Worm (Caenorhabditis elegans): ENCODE measurements around the gene ndub-3.

The ndub-3 gene

ce11 chrII:8994336-8994735 lies 29.6 kb upstream of the ndub-3 start, which contains the start of gene F44G4.1:
Gene F44G4.1, plus strand, starts transcription at chrII:8994636.
- TF ChIP-seq nhr-47 (tag; optimal IDR thresholded peaks at IDR 0.05) (no peak), ztf-11 (tag; optimal IDR thresholded peaks at IDR 0.05) (no peak)

- TF ChIP-seq elt-2 (tag; optimal IDR thresholded peaks at IDR 0.05) (no peak), mep-1 (tag; optimal IDR thresholded peaks at IDR 0.05) (peak; percentile 28), skn-1 (tag; optimal IDR thresholded peaks at IDR 0.05) (peak; percentile 1), fkh-8 (tag; optimal IDR thresholded peaks at IDR 0.05) (no peak), C16A3.4 (tag; optimal IDR thresholded peaks at IDR 0.05) (no peak), efl-1 (optimal IDR thresholded peaks at IDR 0.05) (peak in 1 of 2 experiments; percentile 5), efl-1 (GFP tag; optimal IDR thresholded peaks at IDR 0.05 in 1 of 2) (peak in 1 of 2 experiments; percentile 8), F16B12.6 (tag; optimal IDR thresholded peaks at IDR 0.05) (peak; percentile 74), lsy-2 (tag; optimal IDR thresholded peaks at IDR 0.05) (peak; percentile 84 to 97), dpl-1 (GFP tag; optimal IDR thresholded peaks at IDR 0.05) (peak in 2 of 3 experiments; percentile 8 to 41)
Observed at ce11 chrII:8992780-8993179, 28.1 kb upstream of the ndub-3 start, which contains the start of gene ooc-5. Gene ooc-5, plus strand, starts transcription at chrII:8993160.

ce11 chrII:8991602-8992001 lies 26.9 kb upstream of the ndub-3 start:
- TF ChIP-seq lin-35 (GFP tag; optimal IDR thresholded peaks at IDR 0.05) = peak in 1 of 2 experiments; percentile 31
- no peak for TF ChIP-seq hpl-2 (GFP tag; optimal IDR thresholded peaks at IDR 0.05)
- TF ChIP-seq efl-1 (optimal IDR thresholded peaks at IDR 0.05) = no peak
- TF ChIP-seq efl-1 (GFP tag; optimal IDR thresholded peaks at IDR 0.05 in 1 of 2) = peak in 1 of 2 experiments; percentile 49
- no peak for TF ChIP-seq nhr-90 (tag; optimal IDR thresholded peaks at IDR 0.05; ENCODE audit: poor library complexity)

- TF ChIP-seq elt-2 (tag; optimal IDR thresholded peaks at IDR 0.05) = peak; percentile 19
- no peak for TF ChIP-seq unc-86 (tag; optimal IDR thresholded peaks at IDR 0.05)
- peak; percentile 1 for TF ChIP-seq hpl-2 (GFP tag; optimal IDR thresholded peaks at IDR 0.05)
- no peak for TF ChIP-seq aly-2 (tag; optimal IDR thresholded peaks at IDR 0.05)
- peak in 1 of 2 experiments; percentile 20 for TF ChIP-seq lin-35 (GFP tag; optimal IDR thresholded peaks at IDR 0.05)
Observed at ce11 chrII:8990267-8990666, 25.6 kb upstream of the ndub-3 start.

- TF ChIP-seq nhr-20 (tag; optimal IDR thresholded peaks at IDR 0.05) (no peak), nhr-77 (tag; optimal IDR thresholded peaks at IDR 0.05) (no peak), egl-27 (tag; optimal IDR thresholded peaks at IDR 0.05) (no peak), mef-2 (tag; optimal IDR thresholded peaks at IDR 0.05) (no peak), unc-130 (tag; optimal IDR thresholded peaks at IDR 0.05) (no peak), lin-14 (GFP tag; optimal IDR thresholded peaks at IDR 0.05) (no peak), unc-98 (GFP tag; IDR thresholded peaks at IDR 0.05) (no peak), aha-1 (tag; optimal IDR thresholded peaks at IDR 0.05) (no peak), ama-1 (optimal IDR thresholded peaks at IDR 0.05) (no peak), nhr-84 (tag; optimal IDR thresholded peaks at IDR 0.05) (no peak), hpl-2 (GFP tag; optimal IDR thresholded peaks at IDR 0.05) (no peak)
Observed at ce11 chrII:8989444-8989843, 24.8 kb upstream of the ndub-3 start, which contains the start of gene C18E9.9. Gene C18E9.9, minus strand, starts transcription at chrII:8989544.

ce11 chrII:8987962-8988361 lies 23.3 kb upstream of the ndub-3 start, which contains the start of gene C18E9.8:
Gene C18E9.8, minus strand, starts transcription at chrII:8988062.
- TF ChIP-seq vab-15 (tag; optimal IDR thresholded peaks at IDR 0.05) (no peak), lin-35 (GFP tag; optimal IDR thresholded peaks at IDR 0.05) (peak in 1 of 2 experiments; percentile 9), isw-1 (GFP tag; IDR thresholded peaks at IDR 0.05) (no peak), sup-37 (GFP tag; optimal IDR thresholded peaks at IDR 0.05) (no peak), lin-14 (GFP tag; optimal IDR thresholded peaks at IDR 0.05) (no peak), nhr-12 (tag; optimal IDR thresholded peaks at IDR 0.05) (no peak), ama-1 (optimal IDR thresholded peaks at IDR 0.05) (peak; percentile 32), mef-2 (tag; optimal IDR thresholded peaks at IDR 0.05) (no peak)

Data from whole organism, L1 larva.